Fruit fly (Drosophila melanogaster) whole organism, prepupa: Measurements from ENCODE around the gene CG3909.

Experiments
- CG10631 ChIP-seq: fragments of 200-800 bp; sonication (Bioruptor generic); optimal IDR thresholded peaks from 2 replicates; lab custom pipeline; 2016; ENCODE audit warnings: missing biosample characterization, missing genetic modification characterization
- CG10669 ChIP-seq: fragments of 200-800 bp; sonication (Bioruptor generic); optimal IDR thresholded peaks from 3 replicates; lab custom pipeline; 2018; ENCODE audit warnings: missing biosample characterization, mild to moderate bottlenecking, missing genetic modification characterization, moderate library complexity
- CG11902 ChIP-seq: fragments of 200-800 bp; sonication (Bioruptor generic); optimal IDR thresholded peaks from 3 replicates; lab custom pipeline; 2016; ENCODE audit warnings: missing biosample characterization, missing genetic modification characterization
- CG15336 ChIP-seq: fragments of 200-800 bp; sonication (Bioruptor generic); IDR thresholded peaks from 2 replicates; pipeline ENCODE4 v1.3.6; 2022; ENCODE audit warnings: missing biosample characterization, missing genetic modification characterization
- CG3032 ChIP-seq: fragments of 200-800 bp; optimal IDR thresholded peaks from 2 replicates; lab custom pipeline; 2019; ENCODE audit warnings: missing biosample characterization, mild to moderate bottlenecking, missing genetic modification characterization, moderate library complexity
- CG31627 ChIP-seq: fragments of 200-800 bp; sonication (Bioruptor generic); optimal IDR thresholded peaks from 3 replicates; lab custom pipeline; 2016; ENCODE audit warnings: missing biosample characterization, missing genetic modification characterization
- CG34406 ChIP-seq: fragments of 200-800 bp; sonication (Bioruptor generic); optimal IDR thresholded peaks from 3 replicates; lab custom pipeline; 2016; ENCODE audit warnings: missing biosample characterization, missing genetic modification characterization
- CG6808 ChIP-seq: fragments of 200-800 bp; sonication (Bioruptor generic); optimal IDR thresholded peaks from 3 replicates; lab custom pipeline; 2017; ENCODE audit warnings: missing biosample characterization, missing genetic modification characterization, mild to moderate bottlenecking, moderate library complexity, missing genetic modification reagents
- CG8632 ChIP-seq: fragments of 200-800 bp; sonication (Bioruptor generic); optimal IDR thresholded peaks from 3 replicates; lab custom pipeline; 2016; ENCODE audit warnings: missing biosample characterization, missing genetic modification characterization
- Eip78C ChIP-seq: fragments of 200-800 bp; sonication (Bioruptor generic); peaks from one replicate; lab custom pipeline; 2016; ENCODE audit warnings: missing biosample characterization, missing genetic modification characterization
- Gug ChIP-seq: fragments of 200-800 bp; sonication (Bioruptor generic); IDR thresholded peaks from 2 replicates; pipeline ENCODE4 v1.3.6; 2022; ENCODE audit warnings: missing biosample characterization, missing genetic modification characterization
- Hr38 ChIP-seq: sonication (Bioruptor generic); optimal IDR thresholded peaks from 2 replicates; lab custom pipeline; 2016; ENCODE audit warnings: missing biosample characterization, missing genetic modification characterization
- Hr39 ChIP-seq: fragments of 200-800 bp; sonication (Bioruptor generic); optimal IDR thresholded peaks from 2 replicates; lab custom pipeline; 2016; ENCODE audit warnings: missing biosample characterization, missing genetic modification characterization
- Hr4 ChIP-seq: fragments of 200-800 bp; sonication (Bioruptor generic); optimal IDR thresholded peaks from 3 replicates; lab custom pipeline; 2016; ENCODE audit warnings: missing biosample characterization, missing genetic modification characterization
- Lpt ChIP-seq: fragments of 200-800 bp; sonication (Bioruptor generic); optimal IDR thresholded peaks from 3 replicates; lab custom pipeline; 2016; ENCODE audit warnings: missing biosample characterization, missing genetic modification characterization
- Met ChIP-seq: fragments of 200-800 bp; sonication (Bioruptor generic); optimal IDR thresholded peaks from 3 replicates; lab custom pipeline; 2016; ENCODE audit warnings: missing biosample characterization, missing genetic modification characterization
- OdsH ChIP-seq: fragments of 200-800 bp; sonication (Bioruptor generic); optimal IDR thresholded peaks from 3 replicates; lab custom pipeline; 2016; ENCODE audit warnings: missing biosample characterization, missing genetic modification characterization
- Smox ChIP-seq: fragments of 200-800 bp; sonication (Bioruptor generic); optimal IDR thresholded peaks from 3 replicates; lab custom pipeline; 2016; ENCODE audit warnings: missing biosample characterization, missing genetic modification characterization
- Sox14 ChIP-seq: fragments of 200-800 bp; sonication (Bioruptor generic); optimal IDR thresholded peaks from 3 replicates; lab custom pipeline; 2016; ENCODE audit warnings: missing biosample characterization, missing genetic modification characterization
- achi ChIP-seq: fragments of 200-800 bp; sonication (Bioruptor generic); optimal IDR thresholded peaks from 3 replicates; lab custom pipeline; 2016; ENCODE audit warnings: missing biosample characterization, missing genetic modification characterization
- acj6 ChIP-seq: fragments of 200-800 bp; sonication (Bioruptor generic); optimal IDR thresholded peaks from 3 replicates; lab custom pipeline; 2016; ENCODE audit warnings: missing biosample characterization, missing genetic modification characterization
- cyc ChIP-seq: fragments of 200-800 bp; sonication (Bioruptor generic); optimal IDR thresholded peaks from 3 replicates; lab custom pipeline; 2016; ENCODE audit warnings: missing biosample characterization, missing genetic modification characterization
- dsx ChIP-seq: fragments of 200-800 bp; optimal IDR thresholded peaks from 3 replicates; lab custom pipeline; 2019; ENCODE audit warnings: missing biosample characterization, mild to moderate bottlenecking, missing genetic modification characterization, moderate library complexity; ENCODE audit not compliant: poor library complexity, severe bottlenecking
- esn ChIP-seq: fragments of 200-800 bp; sonication (Bioruptor generic); optimal IDR thresholded peaks from 2 replicates; lab custom pipeline; 2016; ENCODE audit warnings: missing biosample characterization, mild to moderate bottlenecking, missing genetic modification characterization, moderate library complexity
- fd59A ChIP-seq: fragments of 200-800 bp; sonication (Bioruptor generic); optimal IDR thresholded peaks from 2 replicates; lab custom pipeline; 2017; ENCODE audit warnings: missing biosample characterization, mild to moderate bottlenecking, missing genetic modification characterization, missing genetic modification reagents
- fd85E ChIP-seq: fragments of 200-800 bp; sonication (Bioruptor generic); optimal IDR thresholded peaks from 3 replicates; lab custom pipeline; 2016; ENCODE audit warnings: missing biosample characterization, missing genetic modification characterization
- fkh ChIP-seq: fragments of 200-800 bp; sonication (Bioruptor generic); optimal IDR thresholded peaks from 3 replicates; lab custom pipeline; 2017; ENCODE audit warnings: missing biosample characterization, mild to moderate bottlenecking, missing genetic modification characterization, moderate library complexity
- lz ChIP-seq: fragments of 200-800 bp; sonication (Bioruptor generic); optimal IDR thresholded peaks from 3 replicates; lab custom pipeline; 2016; ENCODE audit warnings: missing biosample characterization, missing genetic modification characterization
- pdm3 ChIP-seq: fragments of 200-800 bp; sonication (Bioruptor generic); optimal IDR thresholded peaks from 3 replicates; lab custom pipeline; 2016; ENCODE audit warnings: missing biosample characterization, missing genetic modification characterization
- spab ChIP-seq: fragments of 200-800 bp; sonication (Bioruptor generic); optimal IDR thresholded peaks from 2 replicates; lab custom pipeline; 2017; ENCODE audit warnings: missing biosample characterization, mild to moderate bottlenecking, missing genetic modification characterization, missing genetic modification reagents
- topi ChIP-seq: fragments of 200-800 bp; sonication (Bioruptor generic); optimal IDR thresholded peaks from 3 replicates; lab custom pipeline; 2016; ENCODE audit warnings: missing biosample characterization, missing genetic modification characterization
- vri ChIP-seq: fragments of 200-800 bp; sonication (Bioruptor generic); optimal IDR thresholded peaks from 3 replicates; lab custom pipeline; 2016; ENCODE audit warnings: missing biosample characterization, mild to moderate bottlenecking, missing genetic modification characterization

CG3909 gene

dm6 chr3R:10048035-10048774, 5.1 kb downstream of the CG3909 start (continued):
- TF ChIP-seq Smox (GFP tag; lab: Kevin White, UChicago) (no peak), Met (GFP tag; lab: Kevin White, UChicago) (no peak), pdm3 (GFP tag; lab: Kevin White, UChicago) (no peak), Gug (GFP tag; lab: Robert Waterston, UW) (no peak), CG3032 (tag; lab: Kevin White, UChicago) (peak; percentile 59), Sox14 (peak; percentile 72), CG11902 (GFP tag; lab: Kevin White, UChicago) (no peak), CG10631 (GFP tag; lab: Kevin White, UChicago) (peak; percentile 31), fd85E (no peak), achi (GFP tag; lab: Kevin White, UChicago) (peak; percentile 63)

dm6 chr3R:10048775-10048841, 5.5 kb downstream of the CG3909 start, which contains the start of gene CG12811:
Gene CG12811, minus strand, starts transcription at chr3R:10048797.
- no peak for TF ChIP-seq spab (GFP tag; lab: Kevin White, UChicago)
- TF ChIP-seq fd59A (GFP tag; lab: Kevin White, UChicago) = no peak
- TF ChIP-seq, all 60 proteins: peak for 0

DNA sequence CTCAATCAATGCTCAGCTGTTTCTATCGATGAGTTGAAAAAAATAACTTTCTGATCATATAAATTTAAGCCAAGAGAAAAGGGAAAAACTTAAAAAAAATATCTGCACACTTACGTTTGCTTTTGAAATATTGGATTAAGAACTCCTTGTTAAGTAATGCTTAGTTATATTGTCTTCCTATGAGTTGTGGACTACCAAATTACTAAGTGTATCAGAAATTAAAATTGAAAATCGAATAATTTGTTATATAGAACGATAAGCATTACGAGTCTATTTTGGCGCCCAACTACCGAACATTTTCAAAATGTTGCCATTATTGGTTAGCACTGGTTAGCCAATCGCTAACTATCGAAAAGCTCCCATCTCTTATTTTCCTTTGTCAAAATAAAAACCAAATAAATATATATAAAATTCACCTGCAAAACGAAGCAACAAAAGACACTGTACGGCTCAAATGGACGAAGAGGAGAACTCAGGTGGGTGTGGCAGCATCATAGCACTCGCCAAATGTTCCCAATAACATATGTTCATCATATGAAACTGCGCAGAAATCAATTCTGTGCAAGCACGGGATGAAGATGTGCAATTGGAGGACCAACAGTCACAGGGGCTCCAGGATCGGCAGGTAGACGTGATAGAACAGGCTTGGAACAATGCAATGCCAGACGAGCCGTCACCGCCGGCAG, 5.9 kb downstream of the CG3909 start, which contains the start of gene ohgt:
Gene ohgt (plus strand): TSS at position 358 of the 686 bp plus-strand sequence.
- TF ChIP-seq cyc (GFP tag; lab: Kevin White, UChicago) = peak; percentile 32
- peak; percentile 73 for TF ChIP-seq Sox14
- peak; percentile 31 for TF ChIP-seq CG10631 (GFP tag; lab: Kevin White, UChicago)
- TF ChIP-seq vri = no peak
- TF ChIP-seq fd59A (GFP tag; lab: Kevin White, UChicago) = peak; percentile 3
- peak; percentile 29 for TF ChIP-seq topi
- TF ChIP-seq CG10669 (GFP tag; lab: Kevin White, UChicago) = peak; percentile 33
- 0 out of 2 replicates have a peak, but pooled peaks have one; percentile 38 for TF ChIP-seq CG15336
- TF ChIP-seq CG8632 = no peak
- peak; percentile 33 for TF ChIP-seq CG34406 (GFP tag; lab: Kevin White, UChicago)
- TF ChIP-seq fkh = peak; percentile 24
- TF ChIP-seq dsx (GFP tag; lab: Kevin White, UChicago) = peak; percentile 21
- TF ChIP-seq Eip78C (GFP tag; lab: Kevin White, UChicago) = peak; percentile 84
- no peak for TF ChIP-seq Lpt (GFP tag; lab: Kevin White, UChicago)
- TF ChIP-seq CG3032 (tag; lab: Kevin White, UChicago) = peak; percentile 44
- TF ChIP-seq Smox (GFP tag; lab: Kevin White, UChicago) = no peak
- no peak for TF ChIP-seq spab (GFP tag; lab: Kevin White, UChicago)
- peak; percentile 26 for TF ChIP-seq CG31627 (GFP tag; lab: Kevin White, UChicago)
- TF ChIP-seq lz (GFP tag; lab: Kevin White, UChicago) = peak; percentile 25
- TF ChIP-seq Hr39 (GFP tag; lab: Kevin White, UChicago) = peak; percentile 41
- peak; percentile 98 for TF ChIP-seq CG6808 (GFP tag; lab: Kevin White, UChicago)
- peak; percentile 59 for TF ChIP-seq Hr4 (GFP tag; lab: Kevin White, UChicago)
- TF ChIP-seq esn (GFP tag; lab: Kevin White, UChicago) = peak; percentile 49
- peak; percentile 43 for TF ChIP-seq acj6 (GFP tag; lab: Kevin White, UChicago)
- TF ChIP-seq achi (GFP tag; lab: Kevin White, UChicago) = peak; percentile 41
- no peak for TF ChIP-seq OdsH (GFP tag; lab: Kevin White, UChicago)

DNA sequence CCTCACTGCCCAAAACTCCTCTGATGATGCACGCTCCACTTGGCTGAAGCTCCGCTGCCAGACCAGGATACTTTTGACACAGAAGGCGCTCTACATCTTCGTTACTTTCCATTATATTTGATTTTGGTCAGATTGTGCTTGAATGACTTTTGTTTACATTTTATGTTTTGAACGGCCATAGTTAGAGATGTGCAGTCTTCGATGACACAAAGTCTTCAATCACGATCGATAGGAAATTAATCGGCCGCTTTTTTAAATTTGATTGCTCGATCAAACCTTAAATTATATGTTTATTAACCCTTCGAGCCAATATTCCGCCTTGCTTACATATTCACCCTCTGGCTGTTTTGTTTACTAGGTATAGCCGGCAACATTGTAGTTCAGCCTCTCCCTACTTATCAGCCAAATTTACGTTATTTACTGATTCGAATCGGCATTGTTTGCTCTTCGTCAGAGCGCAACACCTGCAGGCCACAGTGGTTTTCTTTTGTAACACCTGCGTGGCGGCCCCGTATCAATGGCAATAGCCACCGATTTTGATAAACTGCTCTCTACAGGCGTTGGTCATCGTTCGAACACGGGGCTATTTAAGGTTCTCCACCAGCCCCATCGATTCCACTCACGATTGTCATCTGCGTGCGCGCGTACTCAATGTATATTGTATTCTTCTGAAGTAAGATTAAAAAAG, 9.8 kb downstream of the CG3909 start, which contains the start of the genes Fancl and Npc2e:
Gene Fancl (minus strand): TSS at position 175 of the 688 bp plus-strand sequence.
Gene Npc2e (plus strand): TSS at position 638 of the 688 bp plus-strand sequence.
- no peak for TF ChIP-seq Hr4 (GFP tag; lab: Kevin White, UChicago)
- peak; percentile 61 for TF ChIP-seq vri
- no peak for TF ChIP-seq Hr38 (GFP tag; lab: Kevin White, UChicago)
- peak; percentile 85 for TF ChIP-seq fkh
- no peak for TF ChIP-seq CG10631 (GFP tag; lab: Kevin White, UChicago)
- TF ChIP-seq cyc (GFP tag; lab: Kevin White, UChicago) = no peak
- peak; percentile 0 for TF ChIP-seq Eip78C (GFP tag; lab: Kevin White, UChicago)
- TF ChIP-seq, all 60 proteins: peak for 3
